Fruit fly (Drosophila melanogaster): ENCODE data around the gene tin.

dm6 chr3R:21392221-21392620 is 13.4 kb downstream of the tin start:
- no peak for TF ChIP-seq CG6854 (GFP tag; optimal IDR thresholded peaks at IDR 0.05)
- no peak for TF ChIP-seq CG3919 (GFP tag; optimal IDR thresholded peaks at IDR 0.05)
- TF ChIP-seq CG8632 (GFP tag; optimal IDR thresholded peaks at IDR 0.05) = no peak
- TF ChIP-seq CG9139 (GFP tag; optimal IDR thresholded peaks at IDR 0.05) = no peak
- TF ChIP-seq Sox102F (GFP tag; optimal IDR thresholded peaks at IDR 0.05) = no peak
- no peak for TF ChIP-seq pdm3 (GFP tag; optimal IDR thresholded peaks at IDR 0.05)
- no peak for TF ChIP-seq CG6792 (GFP tag; optimal IDR thresholded peaks at IDR 0.05)
- TF ChIP-seq Blimp-1 (GFP tag; optimal IDR thresholded peaks at IDR 0.05) = no peak
- no peak for TF ChIP-seq OdsH (GFP tag; optimal IDR thresholded peaks at IDR 0.05)
- TF ChIP-seq Sox14 (GFP tag; optimal IDR thresholded peaks at IDR 0.05) = no peak
- no peak for TF ChIP-seq Hr39 (GFP tag; optimal IDR thresholded peaks at IDR 0.05)
